Worm (Caenorhabditis elegans): Measurements from ENCODE around the gene Y39A1C.1.

Y39A1C.1 gene

DNA sequence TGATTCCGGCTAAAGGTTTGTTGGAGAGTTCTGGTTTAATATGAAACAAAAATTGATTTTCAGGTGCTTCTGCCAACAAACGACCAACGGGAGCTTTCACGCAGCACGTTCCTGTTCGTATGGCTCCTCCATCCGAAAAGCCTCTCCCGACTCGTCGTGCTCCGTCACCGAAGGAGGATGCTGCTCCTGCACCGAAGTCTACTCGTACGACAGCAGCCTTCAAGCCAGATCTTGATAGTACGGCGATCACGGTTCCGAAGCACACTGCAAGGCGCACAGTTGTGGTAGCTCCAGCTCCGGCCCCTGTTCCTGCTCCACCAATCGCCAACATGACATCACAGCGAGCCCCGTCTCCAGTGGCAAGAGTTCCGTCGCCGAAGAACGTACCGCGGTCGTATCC lies 46.4 kb upstream of the Y39A1C.1 start:
- TF ChIP-seq sdc-2 (tag; optimal IDR thresholded peaks at IDR 0.05) (no peak), unc-42 (tag; optimal IDR thresholded peaks at IDR 0.05) (no peak), ceh-14 (tag; optimal IDR thresholded peaks at IDR 0.05) (no peak), mec-3 (tag; optimal IDR thresholded peaks at IDR 0.05; ENCODE audit: borderline replicate concordance) (no peak), sox-2 (GFP tag; IDR thresholded peaks at IDR 0.05) (no peak), C08G9.2 (tag; optimal IDR thresholded peaks at IDR 0.05) (peak; percentile 2), pqm-1 (tag; optimal IDR thresholded peaks at IDR 0.05) (no peak), rnt-1 (tag; optimal IDR thresholded peaks at IDR 0.05) (no peak), T23F11.4 (GFP tag; optimal IDR thresholded peaks at IDR 0.05) (no peak)

DNA sequence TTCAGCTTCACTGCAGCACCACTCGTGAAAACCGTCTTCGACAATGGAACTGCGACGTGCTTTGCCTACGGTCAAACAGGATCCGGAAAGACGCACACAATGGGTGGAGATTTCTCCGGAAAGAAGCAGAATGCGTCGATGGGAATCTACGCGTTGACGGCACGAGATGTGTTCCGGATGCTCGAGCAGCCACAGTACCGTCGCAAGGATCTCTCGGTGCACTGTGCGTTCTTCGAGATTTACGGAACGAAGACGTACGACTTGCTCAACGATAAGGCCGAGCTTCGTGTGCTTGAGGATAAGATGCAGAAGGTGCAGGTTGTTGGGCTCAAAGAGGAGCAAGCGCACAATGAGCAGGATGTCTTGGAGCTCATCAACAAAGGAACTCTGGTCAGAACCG lies 45.7 kb upstream of the Y39A1C.1 start:
- no peak for TF ChIP-seq dmd-4 (tag; optimal IDR thresholded peaks at IDR 0.05; ENCODE audit: borderline replicate concordance)
- no peak for TF ChIP-seq madf-2 (tag; optimal IDR thresholded peaks at IDR 0.05)
- no peak for TF ChIP-seq nhr-232 (tag; optimal IDR thresholded peaks at IDR 0.05)
- TF ChIP-seq hlh-8 (tag; optimal IDR thresholded peaks at IDR 0.05), result no peak
- no peak for TF ChIP-seq odd-2 (tag; optimal IDR thresholded peaks at IDR 0.05)
- no peak for TF ChIP-seq ceh-45 (GFP tag; IDR thresholded peaks at IDR 0.05)

DNA sequence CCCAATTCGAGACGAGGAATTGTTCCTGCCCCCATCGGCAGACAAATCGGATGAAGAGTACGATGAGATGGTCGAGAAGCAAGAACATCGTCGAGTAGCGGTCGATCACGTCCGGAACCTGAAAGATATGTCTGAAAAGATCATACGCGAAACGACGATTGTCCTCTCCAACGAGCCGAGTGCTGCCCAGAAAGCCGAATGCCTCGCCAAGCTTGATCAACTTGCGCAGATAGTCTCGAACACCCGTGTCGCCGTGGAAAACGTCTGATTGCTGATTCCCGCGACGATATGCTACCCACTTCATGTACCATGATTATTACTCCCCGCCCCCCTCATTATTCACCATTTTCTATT lies 44.8 kb upstream of the Y39A1C.1 start:
- no peak for TF ChIP-seq ceh-45 (GFP tag; IDR thresholded peaks at IDR 0.05)
- TF ChIP-seq ama-1 (optimal IDR thresholded peaks at IDR 0.05), result no peak
- no peak for TF ChIP-seq ceh-14 (tag; optimal IDR thresholded peaks at IDR 0.05)
- TF ChIP-seq pros-1 (tag; optimal IDR thresholded peaks at IDR 0.05), result no peak

DNA sequence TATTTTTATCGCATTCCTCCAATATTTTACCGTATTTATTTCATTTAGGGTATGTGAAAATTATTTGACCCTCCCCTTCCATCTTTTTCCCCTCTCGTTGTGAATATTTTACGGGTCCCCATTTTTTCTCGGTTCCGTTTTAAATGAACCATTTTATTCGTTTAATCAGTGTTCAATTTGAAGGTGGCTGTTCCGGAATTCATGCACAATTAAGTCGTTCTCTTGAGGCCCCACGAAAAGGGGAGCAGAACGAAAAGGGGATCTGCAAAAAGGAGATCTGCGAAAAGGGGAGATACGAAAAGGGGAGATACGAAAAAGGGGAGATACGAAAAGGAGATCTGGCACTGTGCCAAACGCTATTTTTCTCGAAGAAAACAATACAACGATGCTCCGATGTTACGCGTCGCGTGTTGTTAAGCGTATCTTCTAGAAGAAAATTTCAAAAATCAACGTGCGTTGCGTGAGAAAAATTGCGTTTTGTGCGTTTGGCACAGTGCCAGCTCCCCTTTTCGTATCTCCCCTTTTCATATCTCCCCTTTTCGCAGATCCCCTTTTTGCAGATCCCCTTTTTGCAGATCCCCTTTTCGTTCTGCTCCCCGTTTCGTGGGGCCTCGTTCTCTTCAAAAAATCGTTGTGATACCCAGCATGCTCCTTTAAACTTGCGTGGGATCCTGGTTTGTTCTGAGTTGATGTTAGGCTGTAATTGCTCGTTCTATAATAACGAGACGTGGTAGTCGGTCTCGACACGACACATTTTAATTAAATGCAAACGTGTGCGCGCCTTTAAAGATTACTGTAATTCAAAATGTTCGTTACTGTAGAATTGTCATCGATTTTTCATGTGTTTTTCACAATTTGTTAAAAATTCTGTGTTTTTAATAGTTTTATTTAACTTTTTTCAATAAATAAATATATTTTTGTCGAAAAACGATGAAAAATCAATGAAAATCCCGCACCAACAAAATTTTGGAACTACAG lies 44.1 kb upstream of the Y39A1C.1 start:
- peak; percentile 18 for TF ChIP-seq elt-2 (tag; optimal IDR thresholded peaks at IDR 0.05)
- peak; percentile 78 for TF ChIP-seq mec-3 (tag; optimal IDR thresholded peaks at IDR 0.05; ENCODE audit: borderline replicate concordance)
- TF ChIP-seq ceh-22 (tag; optimal IDR thresholded peaks at IDR 0.05), result no peak
- TF ChIP-seq nhr-11 (tag; optimal IDR thresholded peaks at IDR 0.05), result no peak
- TF ChIP-seq madf-2 (tag; optimal IDR thresholded peaks at IDR 0.05), result no peak
- peak; percentile 85 for TF ChIP-seq tbx-2 (tag; optimal IDR thresholded peaks at IDR 0.05)
- peak; percentile 89 for TF ChIP-seq C08G9.2 (tag; optimal IDR thresholded peaks at IDR 0.05)
- no peak for TF ChIP-seq npax-4 (tag; optimal IDR thresholded peaks at IDR 0.05)
- peak; percentile 47 for TF ChIP-seq pag-3 (tag; optimal IDR thresholded peaks at IDR 0.05; ENCODE audit: borderline replicate concordance)
- peak; percentile 11 for TF ChIP-seq unc-86 (tag; optimal IDR thresholded peaks at IDR 0.05)
- no peak for TF ChIP-seq unc-3 (GFP tag; conservative IDR thresholded peaks at IDR 0.05)
- TF ChIP-seq unc-3 (tag; optimal IDR thresholded peaks at IDR 0.05), result peak; percentile 40
- peak; percentile 77 for TF ChIP-seq tbx-7 (tag; optimal IDR thresholded peaks at IDR 0.05)
- peak; percentile 9 for TF ChIP-seq fkh-6 (tag; optimal IDR thresholded peaks at IDR 0.05)
- TF ChIP-seq ceh-31 (tag; optimal IDR thresholded peaks at IDR 0.05), result peak; percentile 98
- 0 out of 2 replicates have a peak, but pooled peaks have one; percentile 12 for TF ChIP-seq ceh-45 (GFP tag; IDR thresholded peaks at IDR 0.05)
- TF ChIP-seq hlh-8 (tag; optimal IDR thresholded peaks at IDR 0.05), result peak; percentile 20
- no peak for TF ChIP-seq sox-2 (GFP tag; IDR thresholded peaks at IDR 0.05)
- TF ChIP-seq ceh-9 (tag; optimal IDR thresholded peaks at IDR 0.05), result no peak
- TF ChIP-seq F13H6.1 (tag; optimal IDR thresholded peaks at IDR 0.05), result peak; percentile 74
- TF ChIP-seq ets-4 (tag; optimal IDR thresholded peaks at IDR 0.05), result peak; percentile 73
- no peak for TF ChIP-seq odd-2 (tag; optimal IDR thresholded peaks at IDR 0.05)
- peak; percentile 82 for TF ChIP-seq ceh-2 (tag; optimal IDR thresholded peaks at IDR 0.05)
- TF ChIP-seq dmd-4 (tag; optimal IDR thresholded peaks at IDR 0.05; ENCODE audit: borderline replicate concordance), result peak; percentile 82
- TF ChIP-seq ceh-14 (tag; optimal IDR thresholded peaks at IDR 0.05), result peak; percentile 88
- TF ChIP-seq rnt-1 (tag; optimal IDR thresholded peaks at IDR 0.05), result peak; percentile 79
- TF ChIP-seq lin-11 (tag; optimal IDR thresholded peaks at IDR 0.05), result no peak
- peak; percentile 82 for TF ChIP-seq fax-1 (tag; optimal IDR thresholded peaks at IDR 0.05)
- TF ChIP-seq pha-2 (tag; optimal IDR thresholded peaks at IDR 0.05), result no peak
- TF ChIP-seq fkh-10 (GFP tag; optimal IDR thresholded peaks at IDR 0.05), result no peak
- no peak for TF ChIP-seq ttx-3 (tag; optimal IDR thresholded peaks at IDR 0.05)
- peak; percentile 75 for TF ChIP-seq ztf-16 (tag; optimal IDR thresholded peaks at IDR 0.05)
- TF ChIP-seq hlh-6 (tag; optimal IDR thresholded peaks at IDR 0.05), result peak; percentile 39
- TF ChIP-seq lim-6 (tag; optimal IDR thresholded peaks at IDR 0.05), result peak; percentile 76
- peak; percentile 48 for TF ChIP-seq ceh-34 (tag; optimal IDR thresholded peaks at IDR 0.05)
- TF ChIP-seq zip-5 (tag; optimal IDR thresholded peaks at IDR 0.05), result peak; percentile 72
- TF ChIP-seq ref-2 (tag; optimal IDR thresholded peaks at IDR 0.05), result peak; percentile 83

All from whole organism, late embryonic.